Worm (Caenorhabditis elegans) whole organism, mixed stage, embryonic: ENCODE measurements around the gene sru-22.

Experiments
- M03D4.4 ChIP-seq: sonication (generic microtip); optimal IDR thresholded peaks from 2 replicates; lab custom pipeline; 2017; ENCODE audit warnings: mild to moderate bottlenecking, missing genetic modification characterization, missing compliant biosample characterization
- blmp-1 ChIP-seq: fragments of 150-350 bp; optimal IDR thresholded peaks from 2 replicates; lab custom pipeline; 2014; ENCODE audit warnings: missing biosample characterization, missing genetic modification characterization
- ces-1 ChIP-seq: fragments of 150-350 bp; optimal IDR thresholded peaks from 2 replicates; lab custom pipeline; 2014; ENCODE audit warnings: missing biosample characterization, missing genetic modification reagents, missing genetic modification characterization
- cnd-1 ChIP-seq: fragments of 200-800 bp; sonication (Bioruptor generic); optimal IDR thresholded peaks from 2 replicates; lab custom pipeline; 2018; ENCODE audit warnings: mild to moderate bottlenecking, missing genetic modification characterization, missing compliant biosample characterization
- drap-1 ChIP-seq: fragments of 200-800 bp; sonication (Bioruptor generic); optimal IDR thresholded peaks from 3 replicates; lab custom pipeline; 2018; ENCODE audit warnings: mild to moderate bottlenecking, missing genetic modification characterization, missing compliant biosample characterization
- elt-3 ChIP-seq: fragments of 150-350 bp; optimal IDR thresholded peaks from 2 replicates; lab custom pipeline; 2014; ENCODE audit warnings: missing biosample characterization, missing genetic modification characterization
- flh-1 ChIP-seq: fragments of 200-800 bp; sonication (Bioruptor generic); optimal IDR thresholded peaks from 2 replicates; lab custom pipeline; 2018; ENCODE audit warnings: mild to moderate bottlenecking, missing genetic modification characterization, moderate library complexity, missing compliant biosample characterization
- ham-2 ChIP-seq: fragments of 200-800 bp; sonication (Bioruptor generic); optimal IDR thresholded peaks from 2 replicates; lab custom pipeline; 2018; ENCODE audit warnings: mild to moderate bottlenecking, missing genetic modification characterization, missing compliant biosample characterization
- hlh-1 ChIP-seq: fragments of 150-350 bp; optimal IDR thresholded peaks from 2 replicates; lab custom pipeline; 2014; ENCODE audit warnings: missing biosample characterization, missing genetic modification reagents, missing genetic modification characterization
- lin-32 ChIP-seq: fragments of 200-800 bp; sonication (Bioruptor generic); optimal IDR thresholded peaks from 2 replicates; lab custom pipeline; 2018; ENCODE audit warnings: mild to moderate bottlenecking, missing genetic modification characterization, missing compliant biosample characterization
- lsy-2 ChIP-seq: fragments of 150-350 bp; optimal IDR thresholded peaks from 2 replicates; lab custom pipeline; 2014; ENCODE audit warnings: missing biosample characterization, missing genetic modification characterization
- mab-5 ChIP-seq: fragments of 150-350 bp; optimal IDR thresholded peaks from 2 replicates; lab custom pipeline; 2014; ENCODE audit warnings: missing biosample characterization, missing genetic modification characterization
- mls-2 ChIP-seq: sonication (generic microtip); optimal IDR thresholded peaks from 2 replicates; lab custom pipeline; 2016; ENCODE audit warnings: mild to moderate bottlenecking, missing genetic modification characterization, moderate library complexity, missing compliant biosample characterization
- nhr-12 ChIP-seq: fragments of 150-350 bp; optimal IDR thresholded peaks from 2 replicates; lab custom pipeline; 2014; ENCODE audit warnings: missing biosample characterization, missing genetic modification characterization
- nhr-2 ChIP-seq: fragments of 150-350 bp; optimal IDR thresholded peaks from 2 replicates; lab custom pipeline; 2014; ENCODE audit warnings: missing biosample characterization, missing genetic modification characterization
- nhr-237 ChIP-seq: fragments of 150-350 bp; optimal IDR thresholded peaks from 2 replicates; lab custom pipeline; 2014; ENCODE audit warnings: missing biosample characterization, missing genetic modification characterization
- nhr-28 ChIP-seq: fragments of 150-350 bp; optimal IDR thresholded peaks from 2 replicates; lab custom pipeline; 2014; ENCODE audit warnings: missing biosample characterization, missing genetic modification characterization
- pha-4 ChIP-seq: fragments of 150-350 bp; optimal IDR thresholded peaks from 2 replicates; lab custom pipeline; 2018; ENCODE audit warnings: missing biosample characterization, missing genetic modification reagents, missing genetic modification characterization
- sem-2 ChIP-seq: fragments of 200-800 bp; sonication (Bioruptor generic); optimal IDR thresholded peaks from 2 replicates; lab custom pipeline; 2018; ENCODE audit warnings: mild to moderate bottlenecking, missing genetic modification characterization, missing compliant biosample characterization
- snpc-4 ChIP-seq: fragments of 150-350 bp; optimal IDR thresholded peaks from 2 replicates; lab custom pipeline; 2014; ENCODE audit warnings: missing biosample characterization, missing genetic modification characterization
- tbx-8 ChIP-seq: fragments of 200-800 bp; sonication (Bioruptor generic); optimal IDR thresholded peaks from 2 replicates; lab custom pipeline; 2018; ENCODE audit warnings: mild to moderate bottlenecking, missing genetic modification characterization, moderate library complexity, missing compliant biosample characterization
- unc-120 ChIP-seq: sonication (generic microtip); optimal IDR thresholded peaks from 2 replicates; lab custom pipeline; 2017; ENCODE audit warnings: missing genetic modification characterization, missing compliant biosample characterization; ENCODE audit not compliant: poor library complexity, severe bottlenecking
- unc-39 ChIP-seq: fragments of 150-350 bp; optimal IDR thresholded peaks from 2 replicates; lab custom pipeline; 2014; ENCODE audit warnings: missing biosample characterization, missing genetic modification characterization
- unc-62 ChIP-seq: fragments of 150-350 bp; optimal IDR thresholded peaks from 2 replicates; lab custom pipeline; 2014; ENCODE audit warnings: missing biosample characterization, missing genetic modification reagents, missing genetic modification characterization
- ztf-11 ChIP-seq: fragments of 150-350 bp; optimal IDR thresholded peaks from 2 replicates; lab custom pipeline; 2014; ENCODE audit warnings: missing biosample characterization, missing genetic modification characterization

The sru-22 gene

DNA sequence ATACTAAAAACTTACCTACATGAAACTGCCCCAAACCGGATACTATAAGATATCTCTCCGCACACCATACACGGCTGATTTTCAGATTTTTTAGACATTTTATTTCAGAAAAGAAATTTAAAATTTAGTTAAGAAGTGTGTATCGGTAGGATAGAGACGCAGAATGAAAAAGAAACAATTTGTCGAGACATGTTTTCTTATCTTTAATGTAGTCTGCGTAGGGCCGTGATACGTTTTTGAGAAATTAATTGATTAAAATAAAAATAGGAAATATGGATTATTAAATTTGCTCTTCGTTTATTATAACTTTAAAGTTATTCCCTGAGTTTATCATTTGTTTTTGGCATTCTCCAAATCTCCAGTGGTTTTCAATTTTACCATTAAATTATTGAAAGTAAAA lies 50.4 kb downstream of the sru-22 start, which contains the start of gene nhr-108:
TSS of gene nhr-108 (minus strand) at position 166 of the 400 bp plus-strand sequence.
- no peak for TF ChIP-seq ham-2 (GFP tag; lab: Kevin White, UChicago)
- TF ChIP-seq flh-1 (GFP tag; lab: Kevin White, UChicago): no peak
- no peak for TF ChIP-seq unc-120
- no peak for TF ChIP-seq hlh-1 (tag; lab: Kevin White, UChicago)
- TF ChIP-seq elt-3: no peak
- TF ChIP-seq tbx-8 (GFP tag; lab: Kevin White, UChicago): no peak
- TF ChIP-seq unc-39: no peak
- TF ChIP-seq snpc-4 (tag; lab: Kevin White, UChicago): no peak
- no peak for TF ChIP-seq cnd-1
- no peak for TF ChIP-seq M03D4.4 (tag; lab: Kevin White, UChicago)
- TF ChIP-seq nhr-237 (tag; lab: Kevin White, UChicago): no peak
- TF ChIP-seq ces-1 (GFP tag; lab: Kevin White, UChicago): no peak
- TF ChIP-seq nhr-2 (tag; lab: Kevin White, UChicago): no peak
- no peak for TF ChIP-seq blmp-1 (tag; lab: Kevin White, UChicago)
- TF ChIP-seq drap-1 (GFP tag; lab: Kevin White, UChicago): no peak

- TF ChIP-seq nhr-12: no peak
- no peak for TF ChIP-seq elt-3
- TF ChIP-seq ztf-11 (tag; lab: Kevin White, UChicago): no peak
- no peak for TF ChIP-seq hlh-1 (tag; lab: Kevin White, UChicago)
- no peak for TF ChIP-seq mls-2 (tag; lab: Kevin White, UChicago)
- TF ChIP-seq nhr-237 (tag; lab: Kevin White, UChicago): no peak
- TF ChIP-seq flh-1 (GFP tag; lab: Kevin White, UChicago): no peak
- TF ChIP-seq nhr-28: no peak
- TF ChIP-seq ham-2 (GFP tag; lab: Kevin White, UChicago): no peak
- TF ChIP-seq ces-1 (GFP tag; lab: Kevin White, UChicago): no peak
- TF ChIP-seq unc-62 (GFP tag; lab: Kevin White, UChicago): no peak
- no peak for TF ChIP-seq lsy-2
- no peak for TF ChIP-seq unc-120
- TF ChIP-seq mab-5: no peak
- no peak for TF ChIP-seq lin-32 (GFP tag; lab: Kevin White, UChicago)
- no peak for TF ChIP-seq blmp-1 (tag; lab: Kevin White, UChicago)
- TF ChIP-seq unc-39: no peak
- no peak for TF ChIP-seq pha-4
- TF ChIP-seq sem-2 (GFP tag; lab: Kevin White, UChicago): no peak
These were observed 51.8 kb downstream of the sru-22 start, which contains the start of gene F35E8.13 for ce11 chrV:15922979-15923378. F35E8.13 (plus strand) TSS chrV:15923279.
